Worm (Caenorhabditis elegans) whole organism, L4 larva: ENCODE measurements around the gene F16G10.1.

Source experiments
- D1046.2 ChIP-seq: fragments of 200-800 bp; sonication (Bioruptor generic); IDR thresholded peaks from 2 replicates; pipeline ENCODE4 v1.3.6; 2022; ENCODE audit warnings: missing genetic modification characterization, missing compliant biosample characterization
- F37D6.2 ChIP-seq: sonication (generic microtip); optimal IDR thresholded peaks from 2 replicates; lab custom pipeline; 2016; ENCODE audit warnings: mild to moderate bottlenecking, missing genetic modification characterization, missing compliant biosample characterization
- F49E8.2 ChIP-seq: sonication (generic microtip); optimal IDR thresholded peaks from 2 replicates; lab custom pipeline; 2016; ENCODE audit warnings: missing compliant biosample characterization, mild to moderate bottlenecking, missing genetic modification characterization, borderline replicate concordance
- Y105C5A.15 ChIP-seq: fragments of 200-800 bp; sonication (Bioruptor generic); IDR thresholded peaks from 2 replicates; pipeline ENCODE4 v1.3.6; 2022; ENCODE audit warnings: missing genetic modification characterization, missing compliant biosample characterization
- Y48G9A.11 ChIP-seq: fragments of 200-800 bp; sonication (Bioruptor generic); IDR thresholded peaks from 2 replicates; pipeline ENCODE4 v1.3.6; 2022; ENCODE audit warnings: missing genetic modification reagents, missing genetic modification characterization, missing compliant biosample characterization
- Y5F2A.4 ChIP-seq: fragments of 200-800 bp; sonication (Bioruptor generic); optimal IDR thresholded peaks from 2 replicates; lab custom pipeline; 2018; ENCODE audit warnings: mild to moderate bottlenecking, missing genetic modification characterization, missing compliant biosample characterization
- attf-4 ChIP-seq: sonication (generic microtip); optimal IDR thresholded peaks from 3 replicates; lab custom pipeline; 2017; ENCODE audit warnings: missing biosample characterization, missing genetic modification characterization
- ceh-20 ChIP-seq: fragments of 200-800 bp; sonication (Bioruptor generic); IDR thresholded peaks from 2 replicates; pipeline ENCODE4 v1.3.6; 2022; ENCODE audit warnings: missing genetic modification reagents, missing genetic modification characterization, missing compliant biosample characterization
- ces-1 ChIP-seq: fragments of 150-350 bp; sonication (generic microtip); optimal IDR thresholded peaks from 4 replicates; lab custom pipeline; 2014; ENCODE audit warnings: missing biosample characterization, missing genetic modification reagents, missing genetic modification characterization
- cey-2 ChIP-seq: sonication (generic microtip); optimal IDR thresholded peaks from 3 replicates; lab custom pipeline; 2017; ENCODE audit warnings: missing genetic modification characterization, mild to moderate bottlenecking, missing compliant biosample characterization, antibody characterized with exemption, borderline replicate concordance; ENCODE audit not compliant: insufficient read depth
- daf-12 ChIP-seq: fragments of 150-350 bp; optimal IDR thresholded peaks from 2 replicates; lab custom pipeline; 2014; ENCODE audit warnings: missing biosample characterization, missing genetic modification reagents, missing genetic modification characterization
- daf-16 ChIP-seq, 3 experiments: sonication (generic microtip); optimal IDR thresholded peaks; 2 replicates each; lab custom pipeline; 2016 to 2017; ENCODE audit warnings: missing genetic modification characterization in 3 of 3, missing genetic modification reagents in 3 of 3, mild to moderate bottlenecking in 2 of 3, missing compliant biosample characterization in 2 of 3, missing biosample characterization in 1 of 3, moderate library complexity in 1 of 3
- dmd-6 ChIP-seq: fragments of 200-800 bp; sonication (Bioruptor generic); IDR thresholded peaks from 2 replicates; pipeline ENCODE4 v1.3.6; 2022; ENCODE audit warnings: missing genetic modification reagents, missing genetic modification characterization, missing compliant biosample characterization
- duxl-1 ChIP-seq: sonication (generic microtip); optimal IDR thresholded peaks from 2 replicates; lab custom pipeline; 2016; ENCODE audit warnings: mild to moderate bottlenecking, missing genetic modification characterization, moderate library complexity, missing compliant biosample characterization; ENCODE audit not compliant: poor library complexity
- dve-1 ChIP-seq: sonication (generic microtip); optimal IDR thresholded peaks from 2 replicates; lab custom pipeline; 2017; ENCODE audit warnings: antibody characterized with exemption, mild to moderate bottlenecking, missing genetic modification characterization, missing compliant biosample characterization; ENCODE audit not compliant: insufficient read depth
- fkh-10 ChIP-seq: fragments of 150-350 bp; optimal IDR thresholded peaks from 2 replicates; lab custom pipeline; 2014; ENCODE audit warnings: missing biosample characterization, missing genetic modification reagents, missing genetic modification characterization
- hif-1 ChIP-seq, 2 experiments: sonication (generic microtip); optimal IDR thresholded peaks; 2 replicates each; lab custom pipeline; 2016 to 2017; ENCODE audit warnings: missing compliant biosample characterization in 2 of 2, missing genetic modification characterization in 2 of 2, missing genetic modification reagents in 2 of 2, missing genotype in 2 of 2, mild to moderate bottlenecking in 1 of 2
- hlh-30 ChIP-seq: sonication (generic microtip); optimal IDR thresholded peaks from 2 replicates; lab custom pipeline; 2017; ENCODE audit warnings: antibody characterized with exemption, mild to moderate bottlenecking, missing genetic modification characterization, missing compliant biosample characterization; ENCODE audit not compliant: insufficient read depth
- hmg-1.1 ChIP-seq: fragments of 200-800 bp; sonication (Bioruptor generic); IDR thresholded peaks from 2 replicates; pipeline ENCODE4 v1.3.6; 2022; ENCODE audit warnings: missing genetic modification reagents, missing genetic modification characterization, missing compliant biosample characterization
- lin-13 ChIP-seq: fragments of 150-350 bp; optimal IDR thresholded peaks from 2 replicates; lab custom pipeline; 2014; ENCODE audit warnings: missing biosample characterization, missing genetic modification reagents, missing genetic modification characterization
- lin-15B ChIP-seq: fragments of 150-350 bp; sonication (generic microtip); optimal IDR thresholded peaks from 3 replicates; lab custom pipeline; 2014; ENCODE audit warnings: missing biosample characterization, missing genetic modification characterization
- lin-29 ChIP-seq: fragments of 200-800 bp; sonication (Bioruptor generic); IDR thresholded peaks from 2 replicates; pipeline ENCODE4 v1.3.6; 2022; ENCODE audit warnings: missing genetic modification reagents, missing genetic modification characterization, missing compliant biosample characterization
- lsy-2 ChIP-seq, 2 experiments: fragments of 150-350 bp in 1 of 2; sonication (generic microtip) in 1 of 2; optimal IDR thresholded peaks; 2 replicates each; lab custom pipeline; 2014 to 2017; ENCODE audit warnings: missing biosample characterization in 2 of 2, missing genetic modification characterization in 2 of 2
- mep-1 ChIP-seq: fragments of 150-350 bp; sonication (generic microtip); optimal IDR thresholded peaks from 3 replicates; lab custom pipeline; 2014; ENCODE audit warnings: missing biosample characterization, missing genetic modification characterization
- mxl-2 ChIP-seq: fragments of 200-800 bp; sonication (Bioruptor generic); conservative IDR thresholded peaks from 2 replicates; pipeline ENCODE4 v1.3.6; 2022; ENCODE audit warnings: missing genetic modification reagents, missing genetic modification characterization, missing compliant biosample characterization
- nhr-102 ChIP-seq: sonication (generic microtip); optimal IDR thresholded peaks from 2 replicates; lab custom pipeline; 2016; ENCODE audit warnings: mild to moderate bottlenecking, missing genetic modification characterization, moderate library complexity, missing compliant biosample characterization
- nhr-11 ChIP-seq: fragments of 150-350 bp; optimal IDR thresholded peaks from 2 replicates; lab custom pipeline; 2014; ENCODE audit warnings: missing biosample characterization, missing genetic modification characterization
- nhr-111 ChIP-seq: fragments of 200-800 bp; sonication (Bioruptor generic); optimal IDR thresholded peaks from 2 replicates; lab custom pipeline; 2018; ENCODE audit warnings: mild to moderate bottlenecking, missing genetic modification characterization, missing compliant biosample characterization
- nhr-237 ChIP-seq: sonication (generic microtip); optimal IDR thresholded peaks from 2 replicates; lab custom pipeline; 2017; ENCODE audit warnings: missing biosample characterization, missing genetic modification characterization
- nhr-28 ChIP-seq: fragments of 150-350 bp; optimal IDR thresholded peaks from 2 replicates; lab custom pipeline; 2014; ENCODE audit warnings: missing biosample characterization, missing genetic modification characterization
- nhr-41 ChIP-seq: fragments of 200-800 bp; sonication (Bioruptor generic); IDR thresholded peaks from 2 replicates; pipeline ENCODE4 v1.3.6; 2022; ENCODE audit warnings: missing genetic modification reagents, missing genetic modification characterization, missing compliant biosample characterization
- nhr-48 ChIP-seq: sonication (generic microtip); optimal IDR thresholded peaks from 2 replicates; lab custom pipeline; 2016; ENCODE audit warnings: mild to moderate bottlenecking, missing genetic modification characterization, missing compliant biosample characterization
- nhr-6 ChIP-seq: fragments of 150-350 bp; optimal IDR thresholded peaks from 2 replicates; lab custom pipeline; 2014; ENCODE audit warnings: missing biosample characterization, missing genetic modification characterization
- nhr-77 ChIP-seq: fragments of 150-350 bp; optimal IDR thresholded peaks from 2 replicates; lab custom pipeline; 2014; ENCODE audit warnings: missing biosample characterization, missing genetic modification characterization
- pqm-1 ChIP-seq: sonication (generic microtip); optimal IDR thresholded peaks from 2 replicates; lab custom pipeline; 2017; ENCODE audit warnings: missing biosample characterization, missing genetic modification characterization
- snpc-4 ChIP-seq: fragments of 150-350 bp; optimal IDR thresholded peaks from 2 replicates; lab custom pipeline; 2014; ENCODE audit warnings: missing biosample characterization, missing genetic modification characterization
- tag-97 ChIP-seq: fragments of 200-800 bp; sonication (Bioruptor generic); IDR thresholded peaks from 2 replicates; pipeline ENCODE4 v1.3.6; 2022; ENCODE audit warnings: missing genetic modification characterization, missing compliant biosample characterization
- unc-62 ChIP-seq, 3 experiments: fragments of 150-350 bp in 1 of 3; sonication (generic microtip); optimal IDR thresholded peaks in 2 of 3; peaks in 1 of 3; 1 replicate in 1 of 3; 2 replicates in 2 of 3; lab custom pipeline; 2014 to 2017; ENCODE audit warnings: missing biosample characterization in 3 of 3, missing genetic modification characterization in 3 of 3, missing genetic modification reagents in 3 of 3, missing genotype in 1 of 3
- zfp-2 ChIP-seq: sonication (generic microtip); optimal IDR thresholded peaks from 2 replicates; lab custom pipeline; 2016; ENCODE audit warnings: mild to moderate bottlenecking, missing genetic modification characterization, missing compliant biosample characterization
- zip-11 ChIP-seq: fragments of 200-800 bp; sonication (Bioruptor generic); IDR thresholded peaks from 2 replicates; pipeline ENCODE4 v1.3.6; 2022; ENCODE audit warnings: missing genetic modification characterization, missing compliant biosample characterization
- ztf-7 ChIP-seq: fragments of 150-350 bp; optimal IDR thresholded peaks from 2 replicates; lab custom pipeline; 2014; ENCODE audit warnings: missing biosample characterization, missing genetic modification characterization

Gene F16G10.1

DNA sequence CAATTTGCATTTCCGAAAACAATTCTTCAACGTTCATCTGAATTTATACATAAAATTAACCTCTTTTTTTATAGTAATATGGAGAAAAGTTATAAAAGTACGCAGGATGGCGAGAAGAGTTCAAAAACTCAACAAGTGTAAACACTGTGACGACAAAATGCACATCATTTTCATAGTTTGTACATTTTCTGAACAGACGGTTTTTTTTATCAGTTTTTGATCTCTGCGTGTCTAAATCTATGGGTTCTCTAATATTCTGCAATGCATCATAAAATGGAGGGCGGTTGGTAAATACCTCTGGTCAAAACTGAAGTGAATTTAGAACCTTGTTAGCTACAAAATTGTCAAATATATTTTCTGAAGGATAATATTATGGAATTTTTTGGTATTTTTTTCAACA is 11.4 kb downstream of the F16G10.1 start, which contains the start of gene fbxa-4 (continued):
- TF ChIP-seq zip-11 (GFP tag; lab: Robert Waterston, UW), result no peak
- no peak for TF ChIP-seq cey-2 (tag; lab: Kevin White, UChicago)
- peak; percentile 93 for TF ChIP-seq nhr-28
- no peak for TF ChIP-seq mxl-2
- TF ChIP-seq F49E8.2 (tag; lab: Kevin White, UChicago), result no peak
- no peak for TF ChIP-seq Y48G9A.11 (GFP tag; lab: Robert Waterston, UW)
- TF ChIP-seq nhr-41 (GFP tag; lab: Robert Waterston, UW), result no peak
- TF ChIP-seq dve-1, result peak; percentile 75
- TF ChIP-seq tag-97 (GFP tag; lab: Robert Waterston, UW), result no peak
- TF ChIP-seq hif-1 (tag; optimal IDR thresholded peaks at IDR 0.05; lab: Kevin White, UChicago), result no peak
- TF ChIP-seq zfp-2 (tag; lab: Kevin White, UChicago), result no peak
- no peak for TF ChIP-seq daf-16 (GFP tag; optimal IDR thresholded peaks at IDR 0.05; lab: Kevin White, UChicago)
- peak; percentile 87 for TF ChIP-seq daf-16 (tag; optimal IDR thresholded peaks at IDR 0.05; lab: Kevin White, UChicago)
- no peak for TF ChIP-seq ceh-20 (GFP tag; lab: Robert Waterston, UW)

DNA sequence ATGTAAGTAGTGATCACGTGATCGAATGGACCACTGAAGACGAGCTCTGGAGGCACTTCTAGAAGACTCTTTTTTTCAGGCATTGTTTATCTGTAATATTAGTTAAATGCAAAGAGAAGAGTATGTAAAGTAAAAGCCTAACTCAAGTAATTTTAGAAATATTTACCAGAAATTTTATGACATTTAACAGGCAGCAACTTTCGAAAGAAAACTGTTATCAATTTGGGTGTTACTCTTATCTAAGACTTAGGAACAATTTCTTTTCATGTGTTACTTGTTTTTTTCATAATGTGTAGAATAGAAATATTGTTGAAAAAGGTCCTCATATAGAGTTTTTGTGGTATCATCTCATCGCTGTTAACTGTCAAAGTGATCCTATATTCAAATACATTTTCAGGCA is 13.8 kb downstream of the F16G10.1 start, which contains the start of the genes F42G2.5 and F42G2.7:
Gene F42G2.5 (minus strand): TSS at position 101 of the 400 bp plus-strand sequence.
Gene F42G2.7 (plus strand): TSS at position 270 of the 400 bp plus-strand sequence.
- no peak for TF ChIP-seq daf-16 (GFP tag; optimal IDR thresholded peaks at IDR 0.05; lab: Kevin White, UChicago)
- peak; percentile 80 for TF ChIP-seq daf-16 (tag; optimal IDR thresholded peaks at IDR 0.05; lab: Kevin White, UChicago)
- no peak for TF ChIP-seq lin-29 (GFP tag; lab: Robert Waterston, UW)
- peak; percentile 32 for TF ChIP-seq nhr-28
- TF ChIP-seq D1046.2, result no peak
- TF ChIP-seq pqm-1, result peak; percentile 45

DNA sequence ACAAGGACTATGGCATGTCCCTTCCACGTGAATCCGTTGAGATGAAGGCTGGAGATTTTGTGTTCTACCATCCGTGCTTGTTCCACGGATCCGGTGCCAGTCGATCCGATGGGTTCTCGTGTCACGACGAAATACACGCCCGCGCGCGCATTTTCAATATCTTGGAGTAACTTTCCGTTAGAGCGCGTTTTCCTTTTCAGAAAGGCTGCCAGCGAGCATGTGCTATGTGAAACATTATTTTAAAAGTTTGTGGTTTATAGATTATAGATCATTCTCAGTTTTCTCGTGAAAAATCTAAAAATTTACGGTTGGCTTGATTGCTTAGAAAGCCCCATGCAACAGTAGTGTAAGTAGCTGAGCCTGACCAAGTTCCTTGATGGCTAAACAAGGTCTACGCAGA is 14.8 kb downstream of the F16G10.1 start, which contains the start of gene fbxc-20:
Gene fbxc-20 (plus strand): TSS at position 301 of the 400 bp plus-strand sequence.
- no peak for TF ChIP-seq Y5F2A.4
- TF ChIP-seq attf-4, result no peak
- TF ChIP-seq nhr-102, result no peak
- TF ChIP-seq, all 104 proteins: peak for 0

DNA sequence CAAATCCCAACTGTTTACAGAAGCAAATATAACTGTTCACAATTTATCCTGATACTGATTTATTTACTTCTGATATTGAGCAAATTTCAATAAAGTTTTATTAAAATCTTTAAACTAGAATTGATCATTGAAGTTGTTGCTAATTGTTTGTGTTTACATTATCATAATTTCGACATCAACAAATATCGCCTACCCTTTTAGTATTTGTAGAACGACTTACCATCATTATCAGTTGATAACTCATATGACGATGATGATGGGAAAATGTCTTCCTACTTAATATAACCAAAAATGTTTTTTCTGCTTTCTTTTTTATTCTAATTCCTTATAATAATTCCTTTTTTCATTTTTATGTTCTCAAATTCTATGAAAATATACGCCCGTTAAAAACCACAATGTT is 16.6 kb downstream of the F16G10.1 start:
- TF ChIP-seq nhr-111 (no peak), nhr-11 (tag; lab: Kevin White, UChicago) (no peak), daf-12 (no peak), nhr-77 (tag; lab: Kevin White, UChicago) (no peak), Y105C5A.15 (GFP tag; lab: Robert Waterston, UW) (no peak), snpc-4 (tag; lab: Kevin White, UChicago) (no peak), lsy-2 (tag; optimal IDR thresholded peaks at IDR 0.05; lab: Kevin White, UChicago) (peak in 1 of 2 experiments; percentile 44), fkh-10 (no peak), dmd-6 (no peak), hmg-1.1 (GFP tag; lab: Robert Waterston, UW) (no peak), nhr-237 (no peak), ztf-7 (peak; percentile 96), F49E8.2 (tag; lab: Kevin White, UChicago) (no peak), nhr-48 (tag; lab: Kevin White, UChicago) (no peak), ces-1 (no peak), nhr-41 (GFP tag; lab: Robert Waterston, UW) (no peak), nhr-6 (tag; lab: Kevin White, UChicago) (no peak), hlh-30 (tag; lab: Kevin White, UChicago) (peak; percentile 7), lin-13 (GFP tag; lab: Kevin White, UChicago) (no peak), daf-16 (GFP tag; optimal IDR thresholded peaks at IDR 0.05; lab: Kevin White, UChicago) (no peak), daf-16 (tag; optimal IDR thresholded peaks at IDR 0.05; lab: Kevin White, UChicago) (peak; percentile 99), unc-62 (GFP tag; optimal IDR thresholded peaks at IDR 0.05 in 1 of 2; lab: Kevin White, UChicago) (no peak), unc-62 (tag; optimal IDR thresholded peaks at IDR 0.05; lab: Kevin White, UChicago) (no peak), dve-1 (peak; percentile 22), F37D6.2 (tag; lab: Kevin White, UChicago) (no peak), duxl-1 (tag; lab: Kevin White, UChicago) (no peak), mep-1 (tag; lab: Kevin White, UChicago) (peak; percentile 53), lin-15B (tag; lab: Kevin White, UChicago) (no peak), mxl-2 (no peak)
- TF ChIP-seq, all 104 proteins: peak for 6
